Worm (Caenorhabditis elegans) whole organism, L2 larva: ENCODE measurements around the gene F13D12.5.
A peak's percentile ranks its signal among the peaks of the same experiment; 100 is the strongest.

ENCODE experiments used
- C34F6.9 ChIP-seq: fragments of 150-350 bp; optimal IDR thresholded peaks from 2 replicates; lab custom pipeline; 2014; ENCODE audit warnings: missing biosample characterization, missing genetic modification characterization
- F13H6.1 ChIP-seq: sonication (generic microtip); optimal IDR thresholded peaks from 2 replicates; lab custom pipeline; 2016; ENCODE audit warnings: missing genetic modification characterization, missing compliant biosample characterization
- R02D3.7 ChIP-seq: fragments of 150-350 bp; optimal IDR thresholded peaks from 2 replicates; lab custom pipeline; 2014; ENCODE audit warnings: missing biosample characterization, missing genetic modification characterization
- Y55F3AM.14 ChIP-seq: fragments of 200-800 bp; sonication (Bioruptor generic); optimal IDR thresholded peaks from 2 replicates; lab custom pipeline; 2018; ENCODE audit warnings: mild to moderate bottlenecking, missing genetic modification characterization, missing compliant biosample characterization
- alr-1 ChIP-seq: fragments of 150-350 bp; optimal IDR thresholded peaks from 2 replicates; lab custom pipeline; 2014; ENCODE audit warnings: missing biosample characterization, missing genetic modification characterization
- aly-2 ChIP-seq: fragments of 150-350 bp; optimal IDR thresholded peaks from 2 replicates; lab custom pipeline; 2014; ENCODE audit warnings: missing biosample characterization, missing genetic modification characterization
- ama-1 ChIP-seq: fragments of 150-350 bp; optimal IDR thresholded peaks from 2 replicates; lab custom pipeline; 2018; ENCODE audit warnings: inconsistent platforms
- blmp-1 ChIP-seq: sonication (generic microtip); optimal IDR thresholded peaks from 2 replicates; lab custom pipeline; 2017; ENCODE audit warnings: missing genetic modification characterization, mild to moderate bottlenecking, missing compliant biosample characterization, antibody characterized with exemption, moderate library complexity; ENCODE audit not compliant: insufficient read depth
- ceh-16 ChIP-seq: fragments of 150-350 bp; optimal IDR thresholded peaks from 2 replicates; lab custom pipeline; 2014; ENCODE audit warnings: missing biosample characterization, missing genetic modification characterization
- ceh-82 ChIP-seq: fragments of 150-350 bp; optimal IDR thresholded peaks from 2 replicates; lab custom pipeline; 2014; ENCODE audit warnings: missing biosample characterization, missing genetic modification characterization
- crh-2 ChIP-seq: sonication (generic microtip); optimal IDR thresholded peaks from 2 replicates; lab custom pipeline; 2017; ENCODE audit warnings: missing biosample characterization, missing genetic modification characterization
- egl-27 ChIP-seq: sonication (generic microtip); optimal IDR thresholded peaks from 3 replicates; lab custom pipeline; 2017; ENCODE audit warnings: missing biosample characterization, missing genetic modification reagents, missing genetic modification characterization
- elt-1 ChIP-seq: fragments of 150-350 bp; optimal IDR thresholded peaks from 2 replicates; lab custom pipeline; 2014; ENCODE audit warnings: missing biosample characterization, missing genetic modification characterization
- elt-3 ChIP-seq: sonication (generic microtip); optimal IDR thresholded peaks from 2 replicates; lab custom pipeline; 2017; ENCODE audit warnings: missing biosample characterization, missing genetic modification characterization
- gmeb-1 ChIP-seq: fragments of 150-350 bp; optimal IDR thresholded peaks from 2 replicates; lab custom pipeline; 2014; ENCODE audit warnings: missing biosample characterization, missing genetic modification characterization
- lin-39 ChIP-seq: fragments of 150-350 bp; optimal IDR thresholded peaks from 2 replicates; lab custom pipeline; 2014; ENCODE audit warnings: missing biosample characterization, missing genetic modification reagents, missing genetic modification characterization
- lsy-2 ChIP-seq, 2 experiments: fragments of 150-350 bp in 1 of 2; sonication (generic microtip) in 1 of 2; optimal IDR thresholded peaks; 2 replicates each; lab custom pipeline; 2014 to 2017; ENCODE audit warnings: missing biosample characterization in 2 of 2, missing genetic modification characterization in 2 of 2
- mbf-1 ChIP-seq: sonication (generic microtip); optimal IDR thresholded peaks from 2 replicates; lab custom pipeline; 2017; ENCODE audit warnings: missing biosample characterization, missing genetic modification characterization
- nhr-11 ChIP-seq: fragments of 150-350 bp; optimal IDR thresholded peaks from 2 replicates; lab custom pipeline; 2014; ENCODE audit warnings: missing biosample characterization, missing genetic modification characterization
- nhr-129 ChIP-seq: fragments of 150-350 bp; optimal IDR thresholded peaks from 2 replicates; lab custom pipeline; 2014; ENCODE audit warnings: missing biosample characterization, missing genetic modification characterization
- nhr-21 ChIP-seq: fragments of 150-350 bp; optimal IDR thresholded peaks from 2 replicates; lab custom pipeline; 2014; ENCODE audit warnings: missing biosample characterization, missing genetic modification characterization
- nhr-23 ChIP-seq: fragments of 150-350 bp; optimal IDR thresholded peaks from 2 replicates; lab custom pipeline; 2014; ENCODE audit warnings: missing biosample characterization, missing genetic modification reagents, missing genetic modification characterization
- nhr-237 ChIP-seq: fragments of 150-350 bp; optimal IDR thresholded peaks from 2 replicates; lab custom pipeline; 2014; ENCODE audit warnings: missing biosample characterization, missing genetic modification characterization
- nhr-77 ChIP-seq: fragments of 150-350 bp; optimal IDR thresholded peaks from 2 replicates; lab custom pipeline; 2014; ENCODE audit warnings: missing biosample characterization, missing genetic modification characterization
- peb-1 ChIP-seq: fragments of 150-350 bp; optimal IDR thresholded peaks from 2 replicates; lab custom pipeline; 2014; ENCODE audit warnings: missing biosample characterization, missing genetic modification characterization
- sma-3 ChIP-seq: sonication (generic microtip); optimal IDR thresholded peaks from 2 replicates; lab custom pipeline; 2016; ENCODE audit warnings: missing genetic modification reagents, missing genetic modification characterization, missing compliant biosample characterization
- sma-9 ChIP-seq, 2 experiments: fragments of 150-350 bp in 1 of 2; sonication (generic microtip) in 1 of 2; optimal IDR thresholded peaks; 2 replicates each; lab custom pipeline; 2014 to 2016; ENCODE audit warnings: missing genetic modification characterization in 2 of 2, mild to moderate bottlenecking in 1 of 2, missing biosample characterization in 1 of 2, missing compliant biosample characterization in 1 of 2, missing genetic modification reagents in 1 of 2, moderate library complexity in 1 of 2
- snpc-4 ChIP-seq: fragments of 150-350 bp; optimal IDR thresholded peaks from 2 replicates; lab custom pipeline; 2014; ENCODE audit warnings: missing biosample characterization, missing genetic modification characterization
- unc-55 ChIP-seq: fragments of 150-350 bp; sonication (generic microtip); optimal IDR thresholded peaks from 3 replicates; lab custom pipeline; 2014; ENCODE audit warnings: missing biosample characterization, missing genetic modification reagents, missing genetic modification characterization
- unc-62 ChIP-seq: fragments of 150-350 bp; optimal IDR thresholded peaks from 2 replicates; lab custom pipeline; 2014; ENCODE audit warnings: missing biosample characterization, missing genetic modification reagents, missing genetic modification characterization
- zag-1 ChIP-seq: fragments of 150-350 bp; optimal IDR thresholded peaks from 2 replicates; lab custom pipeline; 2014; ENCODE audit warnings: missing biosample characterization, missing genetic modification characterization
- ztf-1 ChIP-seq: fragments of 200-800 bp; sonication (Bioruptor generic); conservative IDR thresholded peaks from 2 replicates; pipeline ENCODE4 v1.3.6; 2022; ENCODE audit warnings: missing genetic modification characterization, missing compliant biosample characterization
- ztf-11 ChIP-seq: sonication (generic microtip); optimal IDR thresholded peaks from 2 replicates; lab custom pipeline; 2017; ENCODE audit warnings: missing biosample characterization, missing genetic modification characterization

The F13D12.5 gene

ce11 chrII:11694432-11694831 lies 32.2 kb upstream of the F13D12.5 start (continued):
- TF ChIP-seq peb-1 (tag; lab: Kevin White, UChicago) (no peak), ztf-11 (tag; lab: Kevin White, UChicago) (no peak), elt-1 (tag; lab: Kevin White, UChicago) (no peak), nhr-21 (tag; lab: Kevin White, UChicago) (no peak)

ce11 chrII:11695161-11695944 lies 31.3 kb upstream of the F13D12.5 start, which contains the start of gene tars-1:
TSS of gene tars-1 (minus strand) at chrII:11695657.
- peak; percentile 3 for TF ChIP-seq sma-3
- TF ChIP-seq, all 48 proteins: peak for 1; not testable (repeated sequence) for 47

ce11 chrII:11695945-11696270 lies 30.7 kb upstream of the F13D12.5 start, which contains the start of gene xpf-1:
TSS of gene xpf-1 (plus strand) at chrII:11696171.
- no peak for TF ChIP-seq crh-2

- TF ChIP-seq unc-55 (GFP tag; lab: Kevin White, UChicago) = peak; percentile 8
- TF ChIP-seq egl-27 (tag; lab: Kevin White, UChicago) = no peak
- no peak for TF ChIP-seq nhr-237 (tag; lab: Kevin White, UChicago)
- TF ChIP-seq ceh-16 (tag; lab: Kevin White, UChicago) = no peak
- TF ChIP-seq, all 48 proteins: peak for 1
Measured at ce11 chrII:11700200-11700599, 26.4 kb upstream of the F13D12.5 start, which contains the start of gene inos-1. TSS of gene inos-1 (minus strand) at chrII:11700300.

- TF ChIP-seq Y55F3AM.14 (GFP tag; lab: Kevin White, UChicago) (no peak), alr-1 (tag; lab: Kevin White, UChicago) (no peak), nhr-77 (tag; lab: Kevin White, UChicago) (no peak), aly-2 (tag; lab: Kevin White, UChicago) (no peak), sma-9 (GFP tag; optimal IDR thresholded peaks at IDR 0.05; lab: Kevin White, UChicago) (no peak), sma-9 (tag; optimal IDR thresholded peaks at IDR 0.05; lab: Kevin White, UChicago) (no peak), lin-39 (no peak)
Measured at ce11 chrII:11700635-11701034, 26.0 kb upstream of the F13D12.5 start.

DNA sequence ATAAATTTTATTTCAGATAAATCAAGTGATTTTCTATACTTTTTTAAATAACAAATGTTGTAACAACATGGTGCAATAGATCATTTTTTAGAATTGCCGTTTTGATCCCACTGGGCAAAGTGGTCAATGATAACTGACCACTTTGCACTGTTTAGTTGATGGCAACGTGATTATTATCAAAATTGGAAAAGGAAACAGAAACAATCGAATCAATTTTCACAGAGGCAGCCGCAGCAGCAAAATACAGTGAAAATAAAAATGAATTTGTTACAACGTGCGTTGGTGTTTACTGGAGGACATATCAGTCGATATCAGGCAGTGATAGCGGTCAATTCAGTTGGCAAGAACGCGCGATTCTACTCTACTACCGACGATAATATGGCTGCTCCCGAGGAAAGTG lies 20.8 kb upstream of the F13D12.5 start, which contains the start of gene VF13D12L.3:
TSS of gene VF13D12L.3 (plus strand) at position 223 of the 400 bp plus-strand sequence.
- no peak for TF ChIP-seq lin-39
- no peak for TF ChIP-seq alr-1 (tag; lab: Kevin White, UChicago)
- peak; percentile 2 for TF ChIP-seq blmp-1 (tag; lab: Kevin White, UChicago)
- TF ChIP-seq snpc-4 (tag; lab: Kevin White, UChicago) = no peak
- TF ChIP-seq, all 48 proteins: peak for 1

ce11 chrII:11709464-11709863 lies 17.1 kb upstream of the F13D12.5 start, which contains the start of gene fcmt-1:
TSS of gene fcmt-1 (minus strand) at chrII:11709564.
- TF ChIP-seq nhr-11 (no peak), alr-1 (tag; lab: Kevin White, UChicago) (no peak)

DNA sequence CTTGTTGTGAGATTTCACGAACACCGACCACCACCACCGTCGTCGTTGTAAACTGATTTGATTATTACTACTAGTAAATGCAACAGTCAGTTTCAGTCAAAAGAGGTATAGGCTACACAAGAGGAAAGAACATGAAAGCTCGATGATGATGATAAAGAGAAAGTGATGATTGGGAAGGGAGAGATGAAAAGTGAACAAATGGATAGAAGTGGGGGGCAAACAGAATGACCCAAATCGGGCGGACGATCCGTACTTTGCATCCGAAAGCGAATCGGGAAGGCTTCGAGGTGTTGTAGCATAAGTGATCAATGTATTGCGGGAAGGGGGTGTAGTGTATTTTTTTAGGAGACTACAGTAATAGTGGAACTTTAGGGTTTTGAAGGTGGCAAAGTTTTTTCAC lies 15.8 kb upstream of the F13D12.5 start:
- TF ChIP-seq lsy-2 (tag; optimal IDR thresholded peaks at IDR 0.05; lab: Kevin White, UChicago) = no peak
- TF ChIP-seq elt-3 (tag; lab: Kevin White, UChicago) = no peak
- TF ChIP-seq nhr-23 (tag; lab: Kevin White, UChicago) = no peak
- no peak for TF ChIP-seq unc-62 (GFP tag; lab: Kevin White, UChicago)
- TF ChIP-seq blmp-1 (tag; lab: Kevin White, UChicago) = peak; percentile 30

- no peak for TF ChIP-seq nhr-23 (tag; lab: Kevin White, UChicago)
- TF ChIP-seq nhr-237 (tag; lab: Kevin White, UChicago) = no peak
- peak; percentile 45 for TF ChIP-seq sma-9 (GFP tag; optimal IDR thresholded peaks at IDR 0.05; lab: Kevin White, UChicago)
- TF ChIP-seq sma-9 (tag; optimal IDR thresholded peaks at IDR 0.05; lab: Kevin White, UChicago) = no peak
- TF ChIP-seq C34F6.9 (tag; lab: Kevin White, UChicago) = peak; percentile 17
- TF ChIP-seq lsy-2 (tag; optimal IDR thresholded peaks at IDR 0.05; lab: Kevin White, UChicago) = peak in 1 of 2 experiments; percentile 14
- TF ChIP-seq ama-1 (lab: Kevin White, UChicago) = no peak
- no peak for TF ChIP-seq lin-39
- no peak for TF ChIP-seq mbf-1
- TF ChIP-seq elt-3 (tag; lab: Kevin White, UChicago) = no peak
- no peak for TF ChIP-seq ceh-82 (tag; lab: Kevin White, UChicago)
- peak; percentile 60 for TF ChIP-seq zag-1 (tag; lab: Kevin White, UChicago)
- TF ChIP-seq sma-3 = no peak
- no peak for TF ChIP-seq snpc-4 (tag; lab: Kevin White, UChicago)
- TF ChIP-seq ztf-1 (GFP tag; lab: Robert Waterston, UW) = no peak
- TF ChIP-seq R02D3.7 (tag; lab: Kevin White, UChicago) = no peak
- peak; percentile 43 for TF ChIP-seq F13H6.1
- peak; percentile 48 for TF ChIP-seq nhr-129 (tag; lab: Kevin White, UChicago)
- TF ChIP-seq gmeb-1 (tag; lab: Kevin White, UChicago) = no peak
- TF ChIP-seq nhr-77 (tag; lab: Kevin White, UChicago) = no peak
Measured at ce11 chrII:11713569-11713968, 13.0 kb upstream of the F13D12.5 start, which contains the start of gene F13D12.10. TSS of gene F13D12.10 (plus strand) at chrII:11713799.
